Fruit fly (Drosophila melanogaster) whole organism, embryonic: ENCODE measurements around the gene Cln7.

Experiments
- Bdp1 ChIP-seq: fragments of 200-800 bp; sonication (Bioruptor generic); optimal IDR thresholded peaks from 3 replicates; lab custom pipeline; 2016; ENCODE audit warnings: missing biosample characterization, missing genetic modification characterization
- CG10274 ChIP-seq: fragments of 200-800 bp; sonication (Bioruptor generic); optimal IDR thresholded peaks from 3 replicates; lab custom pipeline; 2017; ENCODE audit warnings: missing biosample characterization, mild to moderate bottlenecking, missing genetic modification characterization
- CG10431 ChIP-seq: fragments of 200-800 bp; sonication (Bioruptor generic); optimal IDR thresholded peaks from 3 replicates; lab custom pipeline; 2018; ENCODE audit warnings: missing biosample characterization, mild to moderate bottlenecking, missing genetic modification characterization
- CG10654 ChIP-seq: fragments of 200-800 bp; sonication (Bioruptor generic); optimal IDR thresholded peaks from 2 replicates; lab custom pipeline; 2016; ENCODE audit warnings: missing biosample characterization, missing genetic modification characterization
- CG10979 ChIP-seq: fragments of 200-800 bp; sonication (Bioruptor generic); optimal IDR thresholded peaks from 2 replicates; lab custom pipeline; 2018; ENCODE audit warnings: missing biosample characterization, mild to moderate bottlenecking, missing genetic modification characterization, moderate library complexity
- CG11695 ChIP-seq: fragments of 200-800 bp; sonication (Bioruptor generic); IDR thresholded peaks from 3 replicates; pipeline ENCODE4 v1.3.6; 2022; ENCODE audit warnings: missing biosample characterization, missing genetic modification characterization
- CG12391 ChIP-seq: fragments of 200-800 bp; sonication (Bioruptor generic); optimal IDR thresholded peaks from 3 replicates; lab custom pipeline; 2018; ENCODE audit warnings: missing biosample characterization, mild to moderate bottlenecking, missing genetic modification characterization, moderate library complexity
- CG13123 ChIP-seq: fragments of 200-800 bp; sonication (Bioruptor generic); optimal IDR thresholded peaks from 2 replicates; lab custom pipeline; 2016; ENCODE audit warnings: missing biosample characterization, missing genetic modification characterization
- CG14710 ChIP-seq: fragments of 200-800 bp; sonication (Bioruptor generic); optimal IDR thresholded peaks from 3 replicates; lab custom pipeline; 2019; ENCODE audit warnings: missing biosample characterization, mild to moderate bottlenecking, missing genetic modification characterization, moderate library complexity
- CG14860 ChIP-seq: fragments of 200-800 bp; sonication (Bioruptor generic); IDR thresholded peaks from 3 replicates; pipeline ENCODE4 v1.3.6; 2022; ENCODE audit warnings: missing biosample characterization, missing genetic modification characterization; ENCODE audit not compliant: partially characterized antibody
- CG1647 ChIP-seq: fragments of 200-800 bp; sonication (Bioruptor generic); optimal IDR thresholded peaks from 3 replicates; lab custom pipeline; 2016; ENCODE audit warnings: missing biosample characterization, missing genetic modification characterization
- CG18262 ChIP-seq: fragments of 200-800 bp; optimal IDR thresholded peaks from 3 replicates; lab custom pipeline; 2019; ENCODE audit warnings: missing biosample characterization, mild to moderate bottlenecking, missing genetic modification characterization, moderate library complexity
- CG2120 ChIP-seq: fragments of 200-800 bp; sonication (Bioruptor generic); optimal IDR thresholded peaks from 3 replicates; lab custom pipeline; 2016; ENCODE audit warnings: missing biosample characterization, missing genetic modification characterization
- CG31441 ChIP-seq: fragments of 200-800 bp; sonication (Bioruptor generic); IDR thresholded peaks from 2 replicates; pipeline ENCODE4 v1.3.6; 2022; ENCODE audit warnings: missing biosample characterization, missing genetic modification characterization
- CG3847 ChIP-seq: fragments of 200-800 bp; sonication (Bioruptor generic); IDR thresholded peaks from 2 replicates; pipeline ENCODE4 v1.3.6; 2022; ENCODE audit warnings: missing biosample characterization, missing genetic modification characterization
- CG3995 ChIP-seq: fragments of 200-800 bp; sonication (Bioruptor generic); optimal IDR thresholded peaks from 3 replicates; lab custom pipeline; 2016; ENCODE audit warnings: missing biosample characterization, missing genetic modification characterization
- CG5245 ChIP-seq: fragments of 200-800 bp; sonication (Bioruptor generic); optimal IDR thresholded peaks from 3 replicates; lab custom pipeline; 2016; ENCODE audit warnings: missing biosample characterization, missing genetic modification characterization
- CG9876 ChIP-seq: fragments of 200-800 bp; sonication (Bioruptor generic); optimal IDR thresholded peaks from 2 replicates; lab custom pipeline; 2016; ENCODE audit warnings: missing biosample characterization, missing genetic modification characterization
- CkIIα-i1 ChIP-seq: fragments of 200-800 bp; sonication (Bioruptor generic); IDR thresholded peaks from 2 replicates; pipeline ENCODE4 v1.3.6; 2022; ENCODE audit warnings: missing biosample characterization, missing genetic modification characterization
- Dbx ChIP-seq: fragments of 200-800 bp; sonication (Bioruptor generic); IDR thresholded peaks from 3 replicates; pipeline ENCODE4 v1.3.6; 2022; ENCODE audit warnings: missing biosample characterization, missing genetic modification characterization
- Deaf1 ChIP-seq: fragments of 200-800 bp; optimal IDR thresholded peaks from 3 replicates; lab custom pipeline; 2019; ENCODE audit warnings: missing biosample characterization, mild to moderate bottlenecking, missing genetic modification characterization, moderate library complexity
- H15 ChIP-seq: fragments of 200-800 bp; sonication (Bioruptor generic); IDR thresholded peaks from 3 replicates; pipeline ENCODE4 v1.3.6; 2022; ENCODE audit warnings: missing biosample characterization, missing genetic modification characterization
- HHEX ChIP-seq: fragments of 200-800 bp; sonication (Bioruptor generic); optimal IDR thresholded peaks from 3 replicates; lab custom pipeline; 2017; ENCODE audit warnings: missing biosample characterization, mild to moderate bottlenecking, missing genetic modification characterization, missing genetic modification reagents
- HLH3B ChIP-seq: fragments of 200-800 bp; sonication (Bioruptor generic); IDR thresholded peaks from 2 replicates; pipeline ENCODE4 v1.3.6; 2022; ENCODE audit warnings: missing biosample characterization, missing genetic modification characterization
- HLH4C ChIP-seq: fragments of 200-800 bp; sonication (Bioruptor generic); IDR thresholded peaks from 3 replicates; pipeline ENCODE4 v1.3.6; 2022; ENCODE audit warnings: missing biosample characterization, missing genetic modification characterization; ENCODE audit not compliant: partially characterized antibody
- HLH54F ChIP-seq: fragments of 200-800 bp; sonication (Bioruptor generic); optimal IDR thresholded peaks from 3 replicates; lab custom pipeline; 2016; ENCODE audit warnings: missing biosample characterization, missing genetic modification characterization
- Hand ChIP-seq: fragments of 200-800 bp; sonication (Bioruptor generic); optimal IDR thresholded peaks from 2 replicates; lab custom pipeline; 2017; ENCODE audit warnings: mild to moderate bottlenecking, missing biosample characterization, missing genetic modification reagents, missing genetic modification characterization
- Hmr ChIP-seq: fragments of 200-800 bp; sonication (Bioruptor generic); optimal IDR thresholded peaks from 3 replicates; lab custom pipeline; 2017; ENCODE audit warnings: mild to moderate bottlenecking, missing biosample characterization, missing genetic modification reagents, missing genetic modification characterization
- Mes4 ChIP-seq: fragments of 200-800 bp; sonication (Bioruptor generic); optimal IDR thresholded peaks from 2 replicates; lab custom pipeline; 2016; ENCODE audit warnings: missing biosample characterization, missing genetic modification characterization
- NC2β ChIP-seq: fragments of 200-800 bp; sonication (Bioruptor generic); optimal IDR thresholded peaks from 2 replicates; lab custom pipeline; 2016; ENCODE audit warnings: missing biosample characterization, missing genetic modification characterization
- Pdp1 ChIP-seq, 2 experiments: fragments of 200-800 bp; sonication (Bioruptor generic); optimal IDR thresholded peaks; 3 replicates each; lab custom pipeline; 2016; ENCODE audit warnings: missing biosample characterization in 2 of 2, missing genetic modification characterization in 2 of 2, mild to moderate bottlenecking in 1 of 2, moderate library complexity in 1 of 2
- Spps ChIP-seq: fragments of 200-800 bp; sonication (Bioruptor generic); optimal IDR thresholded peaks from 2 replicates; lab custom pipeline; 2018; ENCODE audit warnings: missing biosample characterization, mild to moderate bottlenecking, missing genetic modification characterization
- ase ChIP-seq: fragments of 200-800 bp; sonication (Bioruptor generic); IDR thresholded peaks from 3 replicates; pipeline ENCODE4 v1.3.6; 2022; ENCODE audit warnings: missing biosample characterization, missing genetic modification characterization
- bowl ChIP-seq: fragments of 200-800 bp; sonication (Bioruptor generic); IDR thresholded peaks from 2 replicates; pipeline ENCODE4 v1.3.6; 2022; ENCODE audit warnings: missing biosample characterization, missing genetic modification characterization
- ci ChIP-seq: fragments of 200-800 bp; sonication (Bioruptor generic); IDR thresholded peaks from 3 replicates; pipeline ENCODE4 v1.3.6; 2022; ENCODE audit warnings: missing biosample characterization, missing genetic modification characterization
- dysf ChIP-seq: fragments of 200-800 bp; sonication (Bioruptor generic); IDR thresholded peaks from 3 replicates; pipeline ENCODE4 v1.3.6; 2022; ENCODE audit warnings: missing biosample characterization, missing genetic modification characterization
- fu2 ChIP-seq: fragments of 200-800 bp; sonication (Bioruptor generic); optimal IDR thresholded peaks from 2 replicates; lab custom pipeline; 2016; ENCODE audit warnings: missing biosample characterization, missing genetic modification characterization
- gce ChIP-seq: fragments of 200-800 bp; sonication (Bioruptor generic); IDR thresholded peaks from 3 replicates; pipeline ENCODE4 v1.3.6; 2022; ENCODE audit warnings: missing biosample characterization, missing genetic modification characterization
- gfzf ChIP-seq: fragments of 200-800 bp; sonication (Bioruptor generic); optimal IDR thresholded peaks from 2 replicates; lab custom pipeline; 2016; ENCODE audit warnings: missing biosample characterization, mild to moderate bottlenecking, missing genetic modification characterization, moderate library complexity
- jing ChIP-seq: fragments of 200-800 bp; sonication (Bioruptor generic); optimal IDR thresholded peaks from 2 replicates; lab custom pipeline; 2018; ENCODE audit warnings: missing biosample characterization, mild to moderate bottlenecking, missing genetic modification characterization
- kay ChIP-seq: fragments of 200-800 bp; sonication (Bioruptor generic); optimal IDR thresholded peaks from 2 replicates; lab custom pipeline; 2016; ENCODE audit warnings: missing biosample characterization, missing genetic modification characterization
- lbe ChIP-seq: fragments of 200-800 bp; sonication (Bioruptor generic); optimal IDR thresholded peaks from 2 replicates; lab custom pipeline; 2016; ENCODE audit warnings: missing biosample characterization, mild to moderate bottlenecking, missing genetic modification characterization
- nom ChIP-seq: fragments of 200-800 bp; sonication (Bioruptor generic); optimal IDR thresholded peaks from 2 replicates; lab custom pipeline; 2017; ENCODE audit warnings: missing biosample characterization, missing genetic modification characterization, mild to moderate bottlenecking, moderate library complexity, missing genetic modification reagents
- odd ChIP-seq: fragments of 200-800 bp; sonication (Bioruptor generic); optimal IDR thresholded peaks from 2 replicates; lab custom pipeline; 2017; ENCODE audit warnings: missing biosample characterization, mild to moderate bottlenecking, missing genetic modification characterization
- pnt ChIP-seq: fragments of 200-800 bp; sonication (Bioruptor generic); optimal IDR thresholded peaks from 3 replicates; lab custom pipeline; 2016; ENCODE audit warnings: missing biosample characterization, missing genetic modification characterization
- pum ChIP-seq: fragments of 200-800 bp; sonication (Bioruptor generic); optimal IDR thresholded peaks from 2 replicates; lab custom pipeline; 2016; ENCODE audit warnings: missing biosample characterization, missing genetic modification characterization
- ranshi ChIP-seq: fragments of 200-800 bp; sonication (Bioruptor generic); IDR thresholded peaks from 2 replicates; pipeline ENCODE4 v1.3.6; 2022; ENCODE audit warnings: missing biosample characterization, missing genetic modification characterization
- ro ChIP-seq: fragments of 200-800 bp; sonication (Bioruptor generic); IDR thresholded peaks from 2 replicates; pipeline ENCODE4 v1.3.6; 2022; ENCODE audit warnings: missing biosample characterization, missing genetic modification characterization
- so ChIP-seq: fragments of 200-800 bp; sonication (Bioruptor generic); IDR thresholded peaks from 3 replicates; pipeline ENCODE4 v1.3.6; 2022; ENCODE audit warnings: missing biosample characterization, missing genetic modification characterization
- tll ChIP-seq, 2 experiments: fragments of 200-800 bp in 1 of 2; fragments of >200 bp in 1 of 2; sonication (Bioruptor generic) in 1 of 2; optimal IDR thresholded peaks; 2 replicates each; lab custom pipeline; 2017 to 2019; ENCODE audit warnings: missing biosample characterization in 2 of 2, missing genetic modification characterization in 2 of 2, mild to moderate bottlenecking in 1 of 2, moderate library complexity in 1 of 2
- zf30C ChIP-seq: fragments of 200-800 bp; sonication (Bioruptor generic); optimal IDR thresholded peaks from 3 replicates; lab custom pipeline; 2018; ENCODE audit warnings: missing biosample characterization, mild to moderate bottlenecking, missing genetic modification characterization

Gene Cln7

dm6 chr3L:7359827-7360323 is 14.9 kb upstream of the Cln7 start, which contains the start of gene pst (continued):
- TF ChIP-seq CG5245 (GFP tag; lab: Kevin White, UChicago) (no peak), odd (GFP tag; lab: Kevin White, UChicago) (peak; percentile 32), CG1647 (GFP tag; lab: Kevin White, UChicago) (no peak), CG14860 (no peak), so (no peak; the same call in 2 of the 3 replicates), kay (GFP tag; lab: Kevin White, UChicago) (no peak), gce (GFP tag; lab: Robert Waterston, UW) (no peak; the same call in 2 of the 3 replicates), pnt (GFP tag; lab: Kevin White, UChicago) (no peak), fu2 (GFP tag; lab: Kevin White, UChicago) (no peak), dysf (GFP tag; lab: Robert Waterston, UW) (0 out of 3 replicates have a peak, but pooled peaks have one; percentile 26), Spps (tag; lab: Kevin White, UChicago) (no peak), HHEX (GFP tag; lab: Kevin White, UChicago) (no peak), Pdp1 (GFP tag; optimal IDR thresholded peaks at IDR 0.05; lab: Kevin White, UChicago) (no peak), CG18262 (tag; lab: Kevin White, UChicago) (no peak), CG3995 (GFP tag; lab: Kevin White, UChicago) (no peak), HLH54F (GFP tag; lab: Kevin White, UChicago) (peak; percentile 29), Dbx (peak; percentile 14; the same call in 2 of the 3 replicates), gfzf (peak; percentile 70), jing (no peak), ci (GFP tag; lab: Robert Waterston, UW) (peak; percentile 54), pum (GFP tag; lab: Kevin White, UChicago) (no peak), NC2β (GFP tag; lab: Kevin White, UChicago) (peak; percentile 41), CG10274 (GFP tag; lab: Kevin White, UChicago) (peak; percentile 37), bowl (GFP tag; lab: Robert Waterston, UW) (peak; percentile 53; the same call in 1 of the 2 replicates), H15 (GFP tag; lab: Robert Waterston, UW) (0 out of 3 replicates have a peak, but pooled peaks have one; percentile 44), ase (GFP tag; lab: Robert Waterston, UW) (no peak), nom (peak; percentile 43), CG31441 (no peak), Deaf1 (tag; lab: Kevin White, UChicago) (no peak), CG2120 (GFP tag; lab: Kevin White, UChicago) (no peak), CG10431 (GFP tag; lab: Kevin White, UChicago) (no peak), CG3847 (GFP tag; lab: Robert Waterston, UW) (no peak), HLH4C (GFP tag; lab: Robert Waterston, UW) (no peak), lbe (GFP tag; lab: Kevin White, UChicago) (no peak), tll (GFP tag; optimal IDR thresholded peaks at IDR 0.05; lab: Kevin White, UChicago) (no peak), CkIIα-i1 (GFP tag; lab: Robert Waterston, UW) (no peak), Bdp1 (GFP tag; lab: Kevin White, UChicago) (no peak), CG9876 (no peak), CG10654 (GFP tag; lab: Kevin White, UChicago) (no peak), ranshi (GFP tag; lab: Robert Waterston, UW) (peak; percentile 11; the same call in 1 of the 2 replicates), CG12391 (tag; lab: Kevin White, UChicago) (no peak), Mes4 (no peak), HLH3B (GFP tag; lab: Robert Waterston, UW) (no peak), Hand (GFP tag; lab: Kevin White, UChicago) (peak; percentile 46), CG11695 (GFP tag; lab: Robert Waterston, UW) (0 out of 3 replicates have a peak, but pooled peaks have one; percentile 29), Hmr (GFP tag; lab: Kevin White, UChicago) (peak; percentile 60), zf30C (GFP tag; lab: Kevin White, UChicago) (no peak), CG14710 (tag; lab: Kevin White, UChicago) (no peak), ro (no peak), CG13123 (GFP tag; lab: Kevin White, UChicago) (no peak), CG10979 (tag; lab: Kevin White, UChicago) (no peak)
